Fruit fly (Drosophila melanogaster) whole organism, wandering third instar larva: ENCODE results near the gene caz.
A peak's percentile ranks its signal among the peaks of the same experiment; 100 is the strongest.

ENCODE experiments used
- Abd-B ChIP-seq: fragments of >200 bp; optimal IDR thresholded peaks from 2 replicates; lab custom pipeline; 2017; ENCODE audit warnings: missing biosample characterization, missing genetic modification characterization
- CG32264 ChIP-seq: fragments of 200-800 bp; sonication (Bioruptor generic); optimal IDR thresholded peaks from 2 replicates; lab custom pipeline; 2016; ENCODE audit warnings: missing biosample characterization, missing genetic modification characterization
- CG9705 ChIP-seq: fragments of 200-800 bp; sonication (Bioruptor generic); optimal IDR thresholded peaks from 2 replicates; lab custom pipeline; 2018; ENCODE audit warnings: missing biosample characterization, mild to moderate bottlenecking, missing genetic modification characterization
- CrebA ChIP-seq: fragments of 200-800 bp; sonication (Bioruptor generic); optimal IDR thresholded peaks from 2 replicates; lab custom pipeline; 2016; ENCODE audit warnings: missing biosample characterization, mild to moderate bottlenecking, missing genetic modification characterization, borderline replicate concordance
- Dfd ChIP-seq: fragments of >200 bp; optimal IDR thresholded peaks from 2 replicates; lab custom pipeline; 2017; ENCODE audit warnings: missing biosample characterization, missing genetic modification characterization
- Dif ChIP-seq: fragments of 200-275, 200-300 bp; sonication (Bioruptor generic); optimal IDR thresholded peaks from 2 replicates; lab custom pipeline; 2018; ENCODE audit warnings: missing biosample characterization, missing genetic modification characterization; ENCODE audit not compliant: partially characterized antibody
- GATAd ChIP-seq: sonication (Bioruptor generic); optimal IDR thresholded peaks from 2 replicates; lab custom pipeline; 2016; ENCODE audit warnings: missing biosample characterization, missing genetic modification characterization
- HLH106 ChIP-seq: fragments of 200-800 bp; optimal IDR thresholded peaks from 3 replicates; lab custom pipeline; 2019; ENCODE audit warnings: missing biosample characterization, mild to moderate bottlenecking, missing genetic modification characterization, moderate library complexity
- Hnf4 ChIP-seq: fragments of 200-800 bp; sonication (Bioruptor generic); optimal IDR thresholded peaks from 2 replicates; lab custom pipeline; 2016; ENCODE audit warnings: missing biosample characterization, mild to moderate bottlenecking, missing genetic modification characterization
- Hr78 ChIP-seq: fragments of >200 bp; optimal IDR thresholded peaks from 2 replicates; lab custom pipeline; 2017; ENCODE audit warnings: missing biosample characterization, missing genetic modification characterization
- Hr83 ChIP-seq: fragments of 200-300 bp; sonication (Bioruptor generic); optimal IDR thresholded peaks from 2 replicates; lab custom pipeline; 2016; ENCODE audit warnings: missing biosample characterization, mild to moderate bottlenecking, missing genetic modification characterization, moderate library complexity; ENCODE audit not compliant: poor library complexity, severe bottlenecking
- Jra ChIP-seq: sonication (Bioruptor generic); optimal IDR thresholded peaks from 2 replicates; lab custom pipeline; 2016; ENCODE audit warnings: missing biosample characterization, missing genetic modification characterization
- Mio ChIP-seq: sonication (Bioruptor generic); optimal IDR thresholded peaks from 2 replicates; lab custom pipeline; 2016; ENCODE audit warnings: missing biosample characterization, missing genetic modification characterization
- Myc ChIP-seq: fragments of >200 bp; optimal IDR thresholded peaks from 2 replicates; lab custom pipeline; 2017
- N ChIP-seq: fragments of >200 bp; optimal IDR thresholded peaks from 2 replicates; lab custom pipeline; 2018; ENCODE audit warnings: missing biosample characterization, missing external identifiers, missing genetic modification characterization
- OdsH ChIP-seq: fragments of 200-800 bp; sonication (Bioruptor generic); optimal IDR thresholded peaks from 2 replicates; lab custom pipeline; 2016; ENCODE audit warnings: missing biosample characterization, mild to moderate bottlenecking, missing genetic modification characterization
- Rel ChIP-seq, 2 experiments: fragments of 200-800 bp; sonication (Bioruptor generic) in 1 of 2; optimal IDR thresholded peaks; 2 replicates in 1 of 2; 3 replicates in 1 of 2; lab custom pipeline; 2016 to 2019; ENCODE audit warnings: mild to moderate bottlenecking in 2 of 2, missing biosample characterization in 2 of 2, missing genetic modification characterization in 2 of 2, moderate library complexity in 1 of 2
- Sp1 ChIP-seq: fragments of 200-800 bp; sonication (Bioruptor generic); optimal IDR thresholded peaks from 3 replicates; lab custom pipeline; 2019; ENCODE audit warnings: missing biosample characterization, mild to moderate bottlenecking, missing genetic modification characterization, moderate library complexity
- Vsx2 ChIP-seq: fragments of 200-300, 225-300 bp; sonication (Bioruptor generic); optimal IDR thresholded peaks from 2 replicates; lab custom pipeline; 2018; ENCODE audit warnings: missing biosample characterization, missing genetic modification characterization; ENCODE audit not compliant: partially characterized antibody
- br ChIP-seq: fragments of 200-800 bp; sonication (Bioruptor generic); optimal IDR thresholded peaks from 2 replicates; lab custom pipeline; 2016; ENCODE audit warnings: missing biosample characterization, missing genetic modification characterization
- brk ChIP-seq: fragments of 200-800 bp; sonication (Bioruptor generic); optimal IDR thresholded peaks from 2 replicates; lab custom pipeline; 2016; ENCODE audit warnings: missing biosample characterization, mild to moderate bottlenecking, missing genetic modification characterization
- dl ChIP-seq, 2 experiments: fragments of 175-275, 200-275 bp in 1 of 2; fragments of 200-275 bp in 1 of 2; sonication (Bioruptor generic); optimal IDR thresholded peaks; lab custom pipeline; 2018; ENCODE audit warnings: mild to moderate bottlenecking in 2 of 2, missing biosample characterization in 2 of 2, missing genetic modification characterization in 2 of 2, moderate library complexity in 2 of 2; ENCODE audit not compliant: partially characterized antibody in 2 of 2, insufficient read depth in 1 of 2
- dmrt93B ChIP-seq: fragments of 200-800 bp; sonication (Bioruptor generic); optimal IDR thresholded peaks from 2 replicates; lab custom pipeline; 2018; ENCODE audit warnings: missing biosample characterization, mild to moderate bottlenecking, missing genetic modification characterization
- dsf ChIP-seq: sonication (Bioruptor generic); optimal IDR thresholded peaks from 2 replicates; lab custom pipeline; 2016; ENCODE audit warnings: missing biosample characterization, missing genetic modification characterization, borderline replicate concordance
- ey ChIP-seq: fragments of 200-800 bp; sonication (Bioruptor generic); optimal IDR thresholded peaks from 2 replicates; lab custom pipeline; 2016; ENCODE audit warnings: missing biosample characterization, missing genetic modification characterization
- foxo ChIP-seq, 2 experiments: fragments of 200-800 bp; sonication (Bioruptor generic); optimal IDR thresholded peaks; 2 replicates in 1 of 2; 3 replicates in 1 of 2; lab custom pipeline; 2016 to 2017; ENCODE audit warnings: missing biosample characterization in 2 of 2, missing genetic modification characterization in 2 of 2
- fru ChIP-seq: fragments of 200-800 bp; sonication (Bioruptor generic); optimal IDR thresholded peaks from 3 replicates; lab custom pipeline; 2016; ENCODE audit warnings: missing biosample characterization, mild to moderate bottlenecking, missing genetic modification characterization
- h ChIP-seq: fragments of 200-800 bp; sonication (Bioruptor generic); optimal IDR thresholded peaks from 3 replicates; lab custom pipeline; 2016; ENCODE audit warnings: missing biosample characterization, mild to moderate bottlenecking, missing genetic modification characterization
- jim ChIP-seq: fragments of 175-275, 200-325 bp; sonication (Bioruptor generic); optimal IDR thresholded peaks from 2 replicates; lab custom pipeline; 2016; ENCODE audit warnings: missing biosample characterization, mild to moderate bottlenecking, missing genetic modification characterization
- lola ChIP-seq: fragments of >200 bp; optimal IDR thresholded peaks from 2 replicates; lab custom pipeline; 2017; ENCODE audit warnings: missing biosample characterization, missing genetic modification characterization
- pan ChIP-seq: fragments of >200 bp; optimal IDR thresholded peaks from 2 replicates; lab custom pipeline; 2017
- psq ChIP-seq: fragments of 200-800 bp; sonication (Bioruptor generic); optimal IDR thresholded peaks from 3 replicates; lab custom pipeline; 2017; ENCODE audit warnings: missing biosample characterization, mild to moderate bottlenecking, missing genetic modification characterization, moderate library complexity
- rgr ChIP-seq: fragments of 200-800 bp; sonication (Bioruptor generic); optimal IDR thresholded peaks from 3 replicates; lab custom pipeline; 2016; ENCODE audit warnings: missing biosample characterization, mild to moderate bottlenecking, missing genetic modification characterization
- sage ChIP-seq: fragments of 200-800 bp; sonication (Bioruptor generic); optimal IDR thresholded peaks from 2 replicates; lab custom pipeline; 2016; ENCODE audit warnings: missing biosample characterization, mild to moderate bottlenecking, missing genetic modification characterization
- sv ChIP-seq: fragments of 200-800 bp; sonication (Bioruptor generic); optimal IDR thresholded peaks from 3 replicates; lab custom pipeline; 2016; ENCODE audit warnings: missing biosample characterization, missing genetic modification characterization
- tai ChIP-seq: sonication (Bioruptor generic); optimal IDR thresholded peaks from 2 replicates; lab custom pipeline; 2016; ENCODE audit warnings: missing biosample characterization, missing genetic modification characterization
- usp ChIP-seq: fragments of >200 bp; optimal IDR thresholded peaks from 2 replicates; lab custom pipeline; 2017; ENCODE audit warnings: missing biosample characterization, missing genetic modification characterization
- woc ChIP-seq: sonication (Bioruptor generic); optimal IDR thresholded peaks from 2 replicates; lab custom pipeline; 2016; ENCODE audit warnings: missing biosample characterization, mild to moderate bottlenecking, missing genetic modification characterization

The caz gene

DNA sequence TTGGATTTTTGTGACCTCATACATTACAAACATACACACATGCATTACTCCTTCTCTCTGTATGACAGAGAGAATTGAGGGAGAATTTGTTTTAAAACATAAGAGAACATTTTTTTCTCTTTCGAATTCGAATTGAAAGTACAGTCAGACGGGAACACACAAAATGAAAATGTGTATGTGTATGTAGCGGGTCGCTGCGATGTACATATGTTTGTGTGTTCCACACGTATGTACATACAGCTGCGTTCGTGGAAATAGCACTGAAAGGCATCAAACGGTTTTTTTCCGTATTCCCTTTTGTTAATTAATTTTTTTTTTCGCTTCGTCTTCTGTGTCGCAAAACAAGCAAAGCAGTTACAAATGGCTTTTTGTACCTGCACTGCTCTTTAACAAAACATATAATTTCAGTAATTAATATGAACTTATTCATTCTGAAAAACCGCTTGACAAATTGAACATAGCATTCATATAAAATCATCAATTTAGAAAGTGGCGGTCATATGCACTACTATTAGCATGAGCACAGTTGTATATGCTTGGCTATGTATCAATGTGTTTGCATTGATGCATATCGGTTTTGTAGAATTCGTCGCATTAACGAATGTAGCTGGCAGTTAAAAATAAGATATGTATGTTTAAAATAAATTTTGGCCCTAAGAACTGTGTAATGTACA, 44.1 kb downstream of the caz start:
- TF ChIP-seq fru (GFP tag; lab: Kevin White, UChicago) = peak; percentile 97
- TF ChIP-seq ey (GFP tag; lab: Kevin White, UChicago) = peak; percentile 96
- TF ChIP-seq pan (lab: Kevin White, UChicago) = no peak
- peak; percentile 91 for TF ChIP-seq woc (GFP tag; lab: Kevin White, UChicago)
- peak; percentile 90 for TF ChIP-seq psq (GFP tag; lab: Kevin White, UChicago)
- peak; percentile 97 for TF ChIP-seq HLH106
- no peak for TF ChIP-seq Hr83 (GFP tag; lab: Kevin White, UChicago)
- TF ChIP-seq Vsx2 (GFP tag; lab: Kevin White, UChicago) = no peak
- peak; percentile 81 for TF ChIP-seq Dif (GFP tag; lab: Kevin White, UChicago)
- TF ChIP-seq brk = peak; percentile 67
- TF ChIP-seq br (GFP tag; lab: Kevin White, UChicago) = peak; percentile 95
- no peak for TF ChIP-seq jim (GFP tag; lab: Kevin White, UChicago)
- peak; percentile 77 for TF ChIP-seq Hnf4 (GFP tag; lab: Kevin White, UChicago)
- peak; percentile 96 for TF ChIP-seq CG9705 (GFP tag; lab: Kevin White, UChicago)
- peak; percentile 75 for TF ChIP-seq Rel (GFP tag; optimal IDR thresholded peaks at IDR 0.05; lab: Kevin White, UChicago)
- TF ChIP-seq Rel (tag; optimal IDR thresholded peaks at IDR 0.05; lab: Kevin White, UChicago) = peak; percentile 79
- no peak for TF ChIP-seq Abd-B
- TF ChIP-seq CrebA (GFP tag; lab: Kevin White, UChicago) = no peak
- TF ChIP-seq dl (GFP tag; optimal IDR thresholded peaks at IDR 0.05; lab: Kevin White, UChicago; ENCODE audit: insufficient read depth in 1 of 2, partially characterized antibody in 2 of 2) = peak; percentile 69 to 75
- peak; percentile 95 for TF ChIP-seq rgr
- TF ChIP-seq dmrt93B (GFP tag; lab: Kevin White, UChicago) = peak; percentile 96
- peak; percentile 99 for TF ChIP-seq Sp1 (GFP tag; lab: Kevin White, UChicago)
- TF ChIP-seq foxo (GFP tag; optimal IDR thresholded peaks at IDR 0.05; lab: Kevin White, UChicago) = peak; percentile 49 to 95
- TF ChIP-seq Myc (lab: Kevin White, UChicago) = no peak
- peak; percentile 54 for TF ChIP-seq dsf (GFP tag; lab: Kevin White, UChicago)
- TF ChIP-seq OdsH = peak; percentile 92
- TF ChIP-seq Jra (GFP tag; lab: Kevin White, UChicago) = peak; percentile 84
- TF ChIP-seq usp (GFP tag; lab: Kevin White, UChicago) = no peak
- TF ChIP-seq sage (GFP tag; lab: Kevin White, UChicago) = peak; percentile 86
- no peak for TF ChIP-seq GATAd (GFP tag; lab: Kevin White, UChicago)
- TF ChIP-seq sv (GFP tag; lab: Kevin White, UChicago) = peak; percentile 92
- TF ChIP-seq h (GFP tag; lab: Kevin White, UChicago) = peak; percentile 95
- TF ChIP-seq lola (GFP tag; lab: Kevin White, UChicago) = no peak
- TF ChIP-seq Hr78 = no peak
- no peak for TF ChIP-seq tai (GFP tag; lab: Kevin White, UChicago)
- peak; percentile 87 for TF ChIP-seq CG32264 (GFP tag; lab: Kevin White, UChicago)
- peak; percentile 60 for TF ChIP-seq Mio (GFP tag; lab: Kevin White, UChicago)

DNA sequence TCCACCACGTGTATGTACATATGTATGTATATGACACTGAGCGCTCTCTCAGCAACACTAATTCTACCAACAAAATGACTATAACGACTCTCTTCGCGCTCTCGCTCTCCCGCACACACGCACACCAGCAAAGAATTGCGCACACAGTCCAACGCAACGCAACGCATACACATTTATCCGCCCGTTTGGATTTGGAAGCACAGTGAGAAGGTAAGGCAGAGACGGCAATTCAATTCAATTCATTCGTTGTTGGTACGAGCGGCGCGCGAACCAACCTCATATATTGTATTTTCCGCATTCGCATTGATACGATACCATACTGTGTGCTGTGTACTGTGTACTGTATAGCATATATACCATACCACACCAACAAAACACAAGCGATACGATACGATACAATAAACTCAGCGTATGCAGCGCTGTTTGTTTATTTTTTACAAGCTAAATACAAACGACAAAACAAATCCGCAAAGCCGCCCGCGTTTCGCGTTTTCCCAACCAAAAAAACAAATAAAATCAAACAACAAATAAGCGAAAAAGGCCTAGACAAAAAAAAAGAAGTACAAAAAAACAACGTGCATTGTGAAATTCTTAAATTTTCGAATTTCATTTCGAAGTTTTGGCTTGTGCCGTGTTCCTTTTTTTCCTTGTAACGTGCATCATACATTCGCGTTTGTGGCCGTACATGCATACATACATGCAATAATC, 45.0 kb downstream of the caz start, which contains the start of the genes CG9921 and Dsp1:
CG9921 (minus strand) TSS at position 167 of the 708 bp plus-strand sequence.
Dsp1 (plus strand) TSS at position 179 of the 708 bp plus-strand sequence.
- TF ChIP-seq foxo (GFP tag; optimal IDR thresholded peaks at IDR 0.05; lab: Kevin White, UChicago) (no peak), h (GFP tag; lab: Kevin White, UChicago) (no peak), Hr83 (GFP tag; lab: Kevin White, UChicago) (peak; percentile 61), fru (GFP tag; lab: Kevin White, UChicago) (peak; percentile 2), Mio (GFP tag; lab: Kevin White, UChicago) (no peak), Sp1 (GFP tag; lab: Kevin White, UChicago) (no peak), Dif (GFP tag; lab: Kevin White, UChicago) (peak; percentile 90), dl (GFP tag; optimal IDR thresholded peaks at IDR 0.05; lab: Kevin White, UChicago; ENCODE audit: insufficient read depth in 1 of 2, partially characterized antibody in 2 of 2) (peak; percentile 76 to 83), Rel (GFP tag; optimal IDR thresholded peaks at IDR 0.05; lab: Kevin White, UChicago) (peak; percentile 57), Rel (tag; optimal IDR thresholded peaks at IDR 0.05; lab: Kevin White, UChicago) (peak; percentile 43), brk (no peak), N (GFP tag; lab: Kevin White, UChicago) (peak; percentile 62), usp (GFP tag; lab: Kevin White, UChicago) (no peak), Vsx2 (GFP tag; lab: Kevin White, UChicago) (peak; percentile 63), Dfd (GFP tag; lab: Kevin White, UChicago) (no peak), Jra (GFP tag; lab: Kevin White, UChicago) (peak; percentile 0), Hnf4 (GFP tag; lab: Kevin White, UChicago) (peak; percentile 13), sage (GFP tag; lab: Kevin White, UChicago) (peak; percentile 22), Myc (lab: Kevin White, UChicago) (no peak)
